Fruit fly (Drosophila melanogaster) whole organism, prepupa: Measurements from ENCODE around the gene CG46467.

ENCODE experiments used
- Blimp-1 ChIP-seq: fragments of 200-800 bp; sonication (Bioruptor generic); optimal IDR thresholded peaks from 3 replicates; lab custom pipeline; 2017; ENCODE audit warnings: missing biosample characterization, missing genetic modification characterization, mild to moderate bottlenecking, moderate library complexity, missing genetic modification reagents
- CG10631 ChIP-seq: fragments of 200-800 bp; sonication (Bioruptor generic); optimal IDR thresholded peaks from 2 replicates; lab custom pipeline; 2016; ENCODE audit warnings: missing biosample characterization, missing genetic modification characterization
- CG11902 ChIP-seq: fragments of 200-800 bp; sonication (Bioruptor generic); optimal IDR thresholded peaks from 3 replicates; lab custom pipeline; 2016; ENCODE audit warnings: missing biosample characterization, missing genetic modification characterization
- CG15336 ChIP-seq: fragments of 200-800 bp; sonication (Bioruptor generic); IDR thresholded peaks from 2 replicates; pipeline ENCODE4 v1.3.6; 2022; ENCODE audit warnings: missing biosample characterization, missing genetic modification characterization
- CG1621 ChIP-seq: fragments of 200-800 bp; sonication (Bioruptor generic); optimal IDR thresholded peaks from 3 replicates; lab custom pipeline; 2018; ENCODE audit warnings: missing biosample characterization, mild to moderate bottlenecking, missing genetic modification characterization
- CG3032 ChIP-seq: fragments of 200-800 bp; optimal IDR thresholded peaks from 2 replicates; lab custom pipeline; 2019; ENCODE audit warnings: missing biosample characterization, mild to moderate bottlenecking, missing genetic modification characterization, moderate library complexity
- CG34406 ChIP-seq: fragments of 200-800 bp; sonication (Bioruptor generic); optimal IDR thresholded peaks from 3 replicates; lab custom pipeline; 2016; ENCODE audit warnings: missing biosample characterization, missing genetic modification characterization
- CG4318 ChIP-seq: fragments of 200-800 bp; sonication (Bioruptor generic); optimal IDR thresholded peaks from 3 replicates; lab custom pipeline; 2017; ENCODE audit warnings: missing biosample characterization, mild to moderate bottlenecking, missing genetic modification characterization
- CG6163 ChIP-seq: fragments of 200-800 bp; sonication (Bioruptor generic); IDR thresholded peaks from 3 replicates; pipeline ENCODE4 v1.3.6; 2022; ENCODE audit warnings: missing biosample characterization, missing genetic modification characterization
- CG6276 ChIP-seq: fragments of 200-800 bp; sonication (Bioruptor generic); optimal IDR thresholded peaks from 2 replicates; lab custom pipeline; 2017; ENCODE audit warnings: missing biosample characterization, mild to moderate bottlenecking, missing genetic modification characterization
- CG6792 ChIP-seq: fragments of 200-800 bp; sonication (Bioruptor generic); optimal IDR thresholded peaks from 3 replicates; lab custom pipeline; 2016; ENCODE audit warnings: missing biosample characterization, missing genetic modification characterization
- CG6808 ChIP-seq: fragments of 200-800 bp; sonication (Bioruptor generic); optimal IDR thresholded peaks from 3 replicates; lab custom pipeline; 2017; ENCODE audit warnings: missing biosample characterization, missing genetic modification characterization, mild to moderate bottlenecking, moderate library complexity, missing genetic modification reagents
- CG7368 ChIP-seq: fragments of 200-800 bp; sonication (Bioruptor generic); optimal IDR thresholded peaks from 3 replicates; lab custom pipeline; 2016; ENCODE audit warnings: missing biosample characterization, missing genetic modification characterization
- CG8119 ChIP-seq: fragments of 200-800 bp; sonication (Bioruptor generic); IDR thresholded peaks from 3 replicates; pipeline ENCODE4 v1.3.6; 2022; ENCODE audit warnings: missing biosample characterization, missing genetic modification characterization
- CG8319 ChIP-seq: fragments of 200-800 bp; sonication (Bioruptor generic); optimal IDR thresholded peaks from 3 replicates; lab custom pipeline; 2016; ENCODE audit warnings: missing biosample characterization, missing genetic modification characterization
- CG9139 ChIP-seq: fragments of 200-800 bp; sonication (Bioruptor generic); optimal IDR thresholded peaks from 3 replicates; lab custom pipeline; 2017; ENCODE audit warnings: missing biosample characterization, mild to moderate bottlenecking, missing genetic modification characterization
- Gug ChIP-seq: fragments of 200-800 bp; sonication (Bioruptor generic); IDR thresholded peaks from 2 replicates; pipeline ENCODE4 v1.3.6; 2022; ENCODE audit warnings: missing biosample characterization, missing genetic modification characterization
- Hr38 ChIP-seq: sonication (Bioruptor generic); optimal IDR thresholded peaks from 2 replicates; lab custom pipeline; 2016; ENCODE audit warnings: missing biosample characterization, missing genetic modification characterization
- Hr39 ChIP-seq: fragments of 200-800 bp; sonication (Bioruptor generic); optimal IDR thresholded peaks from 2 replicates; lab custom pipeline; 2016; ENCODE audit warnings: missing biosample characterization, missing genetic modification characterization
- Lpt ChIP-seq: fragments of 200-800 bp; sonication (Bioruptor generic); optimal IDR thresholded peaks from 3 replicates; lab custom pipeline; 2016; ENCODE audit warnings: missing biosample characterization, missing genetic modification characterization
- OdsH ChIP-seq: fragments of 200-800 bp; sonication (Bioruptor generic); optimal IDR thresholded peaks from 3 replicates; lab custom pipeline; 2016; ENCODE audit warnings: missing biosample characterization, missing genetic modification characterization
- Smox ChIP-seq: fragments of 200-800 bp; sonication (Bioruptor generic); optimal IDR thresholded peaks from 3 replicates; lab custom pipeline; 2016; ENCODE audit warnings: missing biosample characterization, missing genetic modification characterization
- Sox15 ChIP-seq: fragments of 200-800 bp; sonication (Bioruptor generic); optimal IDR thresholded peaks from 3 replicates; lab custom pipeline; 2016; ENCODE audit warnings: missing biosample characterization, missing genetic modification characterization
- achi ChIP-seq: fragments of 200-800 bp; sonication (Bioruptor generic); optimal IDR thresholded peaks from 3 replicates; lab custom pipeline; 2016; ENCODE audit warnings: missing biosample characterization, missing genetic modification characterization
- acj6 ChIP-seq: fragments of 200-800 bp; sonication (Bioruptor generic); optimal IDR thresholded peaks from 3 replicates; lab custom pipeline; 2016; ENCODE audit warnings: missing biosample characterization, missing genetic modification characterization
- dsx ChIP-seq: fragments of 200-800 bp; optimal IDR thresholded peaks from 3 replicates; lab custom pipeline; 2019; ENCODE audit warnings: missing biosample characterization, mild to moderate bottlenecking, missing genetic modification characterization, moderate library complexity; ENCODE audit not compliant: poor library complexity, severe bottlenecking
- eg ChIP-seq: fragments of 200-800 bp; sonication (Bioruptor generic); IDR thresholded peaks from 3 replicates; pipeline ENCODE4 v1.3.6; 2022; ENCODE audit warnings: missing biosample characterization, missing genetic modification characterization
- fd59A ChIP-seq: fragments of 200-800 bp; sonication (Bioruptor generic); optimal IDR thresholded peaks from 2 replicates; lab custom pipeline; 2017; ENCODE audit warnings: missing biosample characterization, mild to moderate bottlenecking, missing genetic modification characterization, missing genetic modification reagents
- fd85E ChIP-seq: fragments of 200-800 bp; sonication (Bioruptor generic); optimal IDR thresholded peaks from 3 replicates; lab custom pipeline; 2016; ENCODE audit warnings: missing biosample characterization, missing genetic modification characterization
- fkh ChIP-seq: fragments of 200-800 bp; sonication (Bioruptor generic); optimal IDR thresholded peaks from 3 replicates; lab custom pipeline; 2017; ENCODE audit warnings: missing biosample characterization, mild to moderate bottlenecking, missing genetic modification characterization, moderate library complexity
- net ChIP-seq: fragments of 200-800 bp; sonication (Bioruptor generic); optimal IDR thresholded peaks from 3 replicates; lab custom pipeline; 2016; ENCODE audit warnings: missing biosample characterization, missing genetic modification characterization
- salr ChIP-seq, 2 experiments: fragments of 200-800 bp; sonication (Bioruptor generic); optimal IDR thresholded peaks; 3 replicates each; lab custom pipeline; 2016 to 2018; ENCODE audit warnings: missing biosample characterization in 2 of 2, missing genetic modification characterization in 2 of 2, mild to moderate bottlenecking in 1 of 2
- spab ChIP-seq: fragments of 200-800 bp; sonication (Bioruptor generic); optimal IDR thresholded peaks from 2 replicates; lab custom pipeline; 2017; ENCODE audit warnings: missing biosample characterization, mild to moderate bottlenecking, missing genetic modification characterization, missing genetic modification reagents
- svp ChIP-seq: fragments of 200-800 bp; sonication (Bioruptor generic); peaks from one replicate; lab custom pipeline; 2016; ENCODE audit warnings: missing biosample characterization, missing genetic modification characterization
- topi ChIP-seq: fragments of 200-800 bp; sonication (Bioruptor generic); optimal IDR thresholded peaks from 3 replicates; lab custom pipeline; 2016; ENCODE audit warnings: missing biosample characterization, missing genetic modification characterization

CG46467 gene

DNA sequence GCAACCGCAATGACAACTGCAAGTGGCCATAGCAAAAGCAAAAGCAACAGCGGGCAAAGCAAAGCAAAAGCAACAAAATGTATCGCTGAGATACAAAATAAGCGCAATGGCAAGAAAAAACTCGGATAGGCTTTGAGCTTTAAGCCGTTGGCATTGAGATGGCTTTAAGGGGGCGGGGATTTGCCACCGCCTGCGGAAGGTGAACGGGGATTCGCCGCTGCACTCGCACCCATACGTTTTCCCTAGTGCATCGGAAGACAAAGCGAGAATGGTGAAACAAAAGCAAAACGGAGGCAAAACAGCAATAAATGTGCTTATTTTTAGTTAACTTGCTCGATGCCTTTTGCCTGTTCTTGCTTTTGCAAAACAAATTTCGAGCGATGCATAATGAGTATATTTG is 15.3 kb downstream of the CG46467 start (continued):
- TF ChIP-seq dsx (GFP tag; lab: Kevin White, UChicago) (peak; percentile 76), CG6792 (GFP tag; lab: Kevin White, UChicago) (no peak), CG8319 (GFP tag; lab: Kevin White, UChicago) (no peak), fd59A (no peak), svp (no peak), CG9139 (peak; percentile 11), CG34406 (no peak), Sox15 (no peak), net (peak; percentile 24), Gug (GFP tag; lab: Robert Waterston, UW) (no peak), topi (no peak), CG6808 (peak; percentile 14), CG10631 (GFP tag; lab: Kevin White, UChicago) (no peak), fkh (GFP tag; lab: Kevin White, UChicago) (no peak), Hr38 (GFP tag; lab: Kevin White, UChicago) (no peak), CG3032 (tag; lab: Kevin White, UChicago) (no peak), spab (no peak), Lpt (no peak), CG4318 (GFP tag; lab: Kevin White, UChicago) (no peak), CG6276 (peak; percentile 16)

DNA sequence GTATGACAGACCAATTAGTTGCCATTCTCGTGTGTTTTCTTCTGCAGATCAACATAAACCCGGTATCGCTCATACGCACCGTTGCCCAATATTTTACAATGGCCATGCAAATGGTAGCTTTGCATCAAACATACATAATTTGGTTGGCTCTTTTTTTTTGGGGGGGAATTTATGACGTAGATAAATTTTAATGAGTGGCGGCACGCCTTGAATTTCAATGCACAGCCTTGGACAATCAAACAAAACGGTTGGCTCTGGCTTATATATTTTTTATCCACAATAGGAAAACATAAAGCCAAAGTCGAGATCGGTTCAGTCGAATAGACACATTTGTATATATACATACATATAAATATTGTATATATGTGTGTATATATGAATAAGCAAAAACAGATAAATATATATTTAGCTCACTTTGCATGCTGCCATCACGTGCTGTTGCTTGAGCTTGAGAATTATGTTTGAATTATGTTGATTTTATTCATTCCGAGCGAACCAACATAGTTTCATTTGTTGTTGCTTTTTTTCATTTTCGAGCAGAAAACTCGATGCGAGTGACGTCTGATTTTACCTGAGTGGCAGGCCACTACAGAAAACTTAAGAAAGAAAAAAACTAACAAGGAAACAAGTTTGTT is 16.4 kb downstream of the CG46467 start:
- TF ChIP-seq dsx (GFP tag; lab: Kevin White, UChicago) = no peak
- TF ChIP-seq fd59A = no peak
- no peak for TF ChIP-seq salr (GFP tag; optimal IDR thresholded peaks at IDR 0.05; lab: Kevin White, UChicago)
- TF ChIP-seq topi = no peak
- TF ChIP-seq svp = no peak
- TF ChIP-seq CG1621 (tag; lab: Kevin White, UChicago) = no peak
- TF ChIP-seq fd85E (GFP tag; lab: Kevin White, UChicago) = no peak
- TF ChIP-seq CG8119 (GFP tag; lab: Robert Waterston, UW) = no peak
- no peak for TF ChIP-seq CG6276
- TF ChIP-seq CG6808 = no peak
- TF ChIP-seq CG15336 (GFP tag; lab: Robert Waterston, UW) = no peak
- TF ChIP-seq acj6 (GFP tag; lab: Kevin White, UChicago) = no peak
- TF ChIP-seq CG6163 (GFP tag; lab: Robert Waterston, UW) = no peak
- TF ChIP-seq, all 60 proteins: peak for 0

DNA sequence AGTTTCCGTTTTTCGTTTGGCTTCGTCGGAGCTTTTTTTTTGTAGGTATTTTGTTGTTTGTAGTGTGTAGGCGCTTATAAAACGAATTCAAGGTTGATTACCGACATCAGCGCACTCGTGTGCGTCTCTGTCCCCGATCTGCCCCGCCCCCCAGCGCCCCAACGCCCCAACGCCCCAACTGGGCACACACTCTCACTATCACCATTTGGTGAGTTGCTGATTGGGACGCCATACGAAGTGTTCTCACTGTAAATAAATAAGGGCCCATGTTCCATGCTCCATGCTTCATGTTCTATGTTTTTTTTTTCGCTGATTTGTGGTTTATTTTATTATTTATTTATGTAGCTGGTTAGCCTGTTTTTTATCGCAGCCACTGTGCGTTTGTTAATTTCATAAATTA is 17.0 kb downstream of the CG46467 start:
- TF ChIP-seq eg (GFP tag; lab: Robert Waterston, UW) (0 out of 3 replicates have a peak, but pooled peaks have one; percentile 5), Smox (GFP tag; lab: Kevin White, UChicago) (no peak), CG7368 (GFP tag; lab: Kevin White, UChicago) (no peak), Blimp-1 (GFP tag; lab: Kevin White, UChicago) (no peak), fkh (GFP tag; lab: Kevin White, UChicago) (peak; percentile 85), Hr39 (no peak), fd85E (GFP tag; lab: Kevin White, UChicago) (no peak), achi (GFP tag; lab: Kevin White, UChicago) (no peak), CG6792 (GFP tag; lab: Kevin White, UChicago) (no peak), OdsH (GFP tag; lab: Kevin White, UChicago) (no peak), CG11902 (GFP tag; lab: Kevin White, UChicago) (no peak)

DNA sequence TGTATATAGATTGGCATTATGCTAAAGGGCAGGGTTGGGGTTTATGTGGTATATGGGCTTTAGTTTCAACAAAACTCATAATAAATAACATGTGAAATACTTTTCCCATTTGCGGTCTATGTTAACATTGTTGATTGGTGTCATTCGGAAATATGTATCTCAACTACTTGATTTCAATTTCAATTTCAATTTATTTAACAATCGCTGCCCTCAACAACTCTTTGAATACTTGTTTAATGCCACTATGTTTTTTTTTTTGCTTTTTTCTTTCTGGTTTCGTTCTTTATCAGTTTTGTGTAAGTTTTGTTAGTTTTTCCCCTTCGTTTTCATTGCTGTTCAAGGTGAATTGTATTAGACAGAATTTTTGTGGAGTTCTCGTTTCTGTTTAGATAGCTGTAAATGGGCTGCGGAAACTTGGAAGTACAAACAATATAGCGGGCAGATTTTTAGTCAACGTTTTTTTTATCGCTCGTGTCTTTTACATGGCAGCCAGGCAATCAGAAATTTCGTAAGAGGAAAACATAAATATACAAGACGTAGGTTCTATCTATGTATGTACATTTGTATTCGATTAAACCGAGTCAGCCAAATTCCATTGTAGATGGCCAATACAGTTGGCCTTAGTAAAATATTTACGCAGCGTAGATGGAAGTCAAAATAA is 17.6 kb downstream of the CG46467 start:
- TF ChIP-seq CG7368 (GFP tag; lab: Kevin White, UChicago) (no peak), fkh (GFP tag; lab: Kevin White, UChicago) (peak; percentile 14)
